Worm (Caenorhabditis elegans): ENCODE results near the gene H04D03.6.

- TF ChIP-seq lin-32 (GFP tag; optimal IDR thresholded peaks at IDR 0.05): no peak
- no peak for TF ChIP-seq elt-3 (tag; optimal IDR thresholded peaks at IDR 0.05)
- TF ChIP-seq unc-62 (GFP tag; optimal IDR thresholded peaks at IDR 0.05): no peak
Measured at ce11 chrIII:10415822-10416221, 22.9 kb downstream of the H04D03.6 start, which contains the start of gene ymel-1.
